Worm (Caenorhabditis elegans): ENCODE results near the gene plc-3.

plc-3 gene

ce11 chrII:10200759-10201158 lies 21.9 kb upstream of the plc-3 start, which contains the start of gene arv-1 (continued):
- TF ChIP-seq ceh-48 (tag; optimal IDR thresholded peaks at IDR 0.05), result no peak
- no peak for TF ChIP-seq pros-1 (tag; optimal IDR thresholded peaks at IDR 0.05)
- peak; percentile 4 for TF ChIP-seq ceh-34 (tag; optimal IDR thresholded peaks at IDR 0.05)
- TF ChIP-seq ceh-9 (tag; optimal IDR thresholded peaks at IDR 0.05), result no peak

DNA sequence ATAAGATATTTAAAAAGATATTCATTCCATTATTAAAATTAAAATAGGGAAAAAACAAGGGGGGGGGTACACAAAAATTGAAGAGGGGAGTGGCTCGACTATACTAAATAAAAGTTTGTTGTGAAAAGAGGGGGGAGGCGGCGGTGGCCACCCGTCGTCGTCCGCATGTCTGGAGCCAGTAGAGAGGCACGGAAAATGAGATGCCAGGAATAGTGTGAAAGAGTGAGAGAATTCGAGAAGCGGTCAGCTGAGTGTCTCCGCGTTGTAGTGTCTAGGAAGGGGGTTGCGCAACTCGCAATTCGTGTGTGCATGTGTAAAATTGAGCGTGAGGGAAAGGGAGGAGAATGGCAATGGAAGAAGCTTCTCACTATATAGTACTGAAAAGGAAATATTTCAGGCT lies 20.4 kb upstream of the plc-3 start:
- no peak for TF ChIP-seq sdc-2 (tag; optimal IDR thresholded peaks at IDR 0.05)
- TF ChIP-seq ceh-31 (tag; optimal IDR thresholded peaks at IDR 0.05), result peak; percentile 80
- no peak for TF ChIP-seq ceh-22 (tag; optimal IDR thresholded peaks at IDR 0.05)
- TF ChIP-seq C38D4.7 (GFP tag; optimal IDR thresholded peaks at IDR 0.05), result no peak
- TF ChIP-seq C08G9.2 (tag; optimal IDR thresholded peaks at IDR 0.05), result no peak
- no peak for TF ChIP-seq Y22D7AL.16 (tag; optimal IDR thresholded peaks at IDR 0.05)
- no peak for TF ChIP-seq sox-2 (GFP tag; IDR thresholded peaks at IDR 0.05)
- no peak for TF ChIP-seq mec-3 (tag; optimal IDR thresholded peaks at IDR 0.05; ENCODE audit: borderline replicate concordance)
- peak; percentile 23 for TF ChIP-seq syd-9 (tag; optimal IDR thresholded peaks at IDR 0.05)
- no peak for TF ChIP-seq ceh-48 (tag; optimal IDR thresholded peaks at IDR 0.05)
- peak; percentile 31 for TF ChIP-seq ceh-18 (tag; optimal IDR thresholded peaks at IDR 0.05)
- TF ChIP-seq madf-2 (tag; optimal IDR thresholded peaks at IDR 0.05), result peak; percentile 37
- TF ChIP-seq unc-86 (tag; optimal IDR thresholded peaks at IDR 0.05), result no peak
- no peak for TF ChIP-seq eyg-1 (tag; optimal IDR thresholded peaks at IDR 0.05)
- peak; percentile 9 for TF ChIP-seq ceh-2 (tag; optimal IDR thresholded peaks at IDR 0.05)
- no peak for TF ChIP-seq ttx-3 (tag; optimal IDR thresholded peaks at IDR 0.05)
- peak; percentile 31 for TF ChIP-seq ets-4 (tag; optimal IDR thresholded peaks at IDR 0.05)
- peak; percentile 14 for TF ChIP-seq rnt-1 (tag; optimal IDR thresholded peaks at IDR 0.05)
- TF ChIP-seq nhr-232 (tag; optimal IDR thresholded peaks at IDR 0.05), result no peak
- no peak for TF ChIP-seq ceh-9 (tag; optimal IDR thresholded peaks at IDR 0.05)
- peak; percentile 59 for TF ChIP-seq unc-42 (tag; optimal IDR thresholded peaks at IDR 0.05)
- no peak for TF ChIP-seq pax-1 (tag; optimal IDR thresholded peaks at IDR 0.05)
- no peak for TF ChIP-seq lin-11 (tag; optimal IDR thresholded peaks at IDR 0.05)
- TF ChIP-seq tbx-7 (tag; optimal IDR thresholded peaks at IDR 0.05), result no peak
- no peak for TF ChIP-seq K09A11.1 (tag; optimal IDR thresholded peaks at IDR 0.05; ENCODE audit: insufficient read depth)
- TF ChIP-seq unc-55 (GFP tag; optimal IDR thresholded peaks at IDR 0.05), result peak; percentile 52
- TF ChIP-seq lim-6 (tag; optimal IDR thresholded peaks at IDR 0.05), result no peak
- TF ChIP-seq K02D7.2 (tag; optimal IDR thresholded peaks at IDR 0.05), result no peak
- TF ChIP-seq ceh-6 (GFP tag; optimal IDR thresholded peaks at IDR 0.05), result no peak
- peak; percentile 47 for TF ChIP-seq fkh-6 (tag; optimal IDR thresholded peaks at IDR 0.05)
- no peak for TF ChIP-seq gmeb-2 (tag; optimal IDR thresholded peaks at IDR 0.05)
- peak; percentile 61 for TF ChIP-seq ceh-34 (tag; optimal IDR thresholded peaks at IDR 0.05)
- no peak for TF ChIP-seq pag-3 (tag; optimal IDR thresholded peaks at IDR 0.05; ENCODE audit: borderline replicate concordance)
- TF ChIP-seq nfya-1 (tag; optimal IDR thresholded peaks at IDR 0.05), result peak; percentile 79
- peak; percentile 10 for TF ChIP-seq elt-2 (tag; optimal IDR thresholded peaks at IDR 0.05)
- peak; percentile 69 for TF ChIP-seq tbx-2 (tag; optimal IDR thresholded peaks at IDR 0.05)
- no peak for TF ChIP-seq pqm-1 (tag; optimal IDR thresholded peaks at IDR 0.05)
- TF ChIP-seq ceh-14 (tag; optimal IDR thresholded peaks at IDR 0.05), result peak; percentile 49
- TF ChIP-seq hlh-8 (tag; optimal IDR thresholded peaks at IDR 0.05), result peak; percentile 51
- no peak for TF ChIP-seq ceh-30 (tag; optimal IDR thresholded peaks at IDR 0.05)
- TF ChIP-seq ceh-19 (GFP tag; optimal IDR thresholded peaks at IDR 0.05), result peak; percentile 70
- peak; percentile 81 for TF ChIP-seq hlh-30 (tag; optimal IDR thresholded peaks at IDR 0.05; ENCODE audit: insufficient read depth)
- TF ChIP-seq ceh-24 (tag; optimal IDR thresholded peaks at IDR 0.05), result no peak
- no peak for TF ChIP-seq T23F11.4 (GFP tag; optimal IDR thresholded peaks at IDR 0.05)
- peak; percentile 64 for TF ChIP-seq ref-2 (tag; optimal IDR thresholded peaks at IDR 0.05)
- peak; percentile 4 for TF ChIP-seq hlh-13 (GFP tag; optimal IDR thresholded peaks at IDR 0.05)
- TF ChIP-seq ama-1 (optimal IDR thresholded peaks at IDR 0.05), result no peak
- no peak for TF ChIP-seq ceh-45 (GFP tag; IDR thresholded peaks at IDR 0.05)

Data from whole organism, late embryonic.